Worm (Caenorhabditis elegans): ENCODE data around the gene F46B6.12.

DNA sequence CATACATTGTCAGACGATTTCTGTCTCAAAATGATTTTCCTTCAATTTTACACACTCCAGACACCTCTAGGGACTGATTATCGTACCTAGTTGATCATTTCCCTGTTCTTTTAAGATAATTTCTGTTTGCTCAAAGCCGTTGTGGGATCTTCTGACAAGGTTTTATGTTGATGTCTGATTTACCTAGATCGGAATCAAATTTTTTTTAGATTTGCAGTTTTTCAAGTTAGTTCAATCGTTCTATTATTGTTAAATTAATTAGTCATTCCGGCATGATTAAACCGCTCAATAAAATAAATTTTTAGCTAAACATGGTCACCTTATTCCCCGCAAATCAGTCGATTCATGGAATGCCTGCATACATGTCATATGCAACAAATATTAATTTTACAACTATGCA lies 37.9 kb upstream of the F46B6.12 start, which contains the start of gene sru-30:
- TF ChIP-seq lin-39 (tag; optimal IDR thresholded peaks at IDR 0.05), result no peak
- no peak for TF ChIP-seq ceh-28 (tag; optimal IDR thresholded peaks at IDR 0.05)
- no peak for TF ChIP-seq snpc-4 (tag; optimal IDR thresholded peaks at IDR 0.05)
- no peak for TF ChIP-seq elt-3 (tag; optimal IDR thresholded peaks at IDR 0.05)
- no peak for TF ChIP-seq mdl-1 (tag; optimal IDR thresholded peaks at IDR 0.05)
- TF ChIP-seq nhr-43 (tag; optimal IDR thresholded peaks at IDR 0.05; ENCODE audit: poor library complexity, severe bottlenecking), result no peak
- TF ChIP-seq jun-1 (tag; optimal IDR thresholded peaks at IDR 0.05), result no peak
- no peak for TF ChIP-seq nhr-12 (tag; optimal IDR thresholded peaks at IDR 0.05)
- no peak for TF ChIP-seq unc-62 (GFP tag; optimal IDR thresholded peaks at IDR 0.05)
- TF ChIP-seq egl-27 (tag; optimal IDR thresholded peaks at IDR 0.05), result no peak
- no peak for TF ChIP-seq nhr-25 (tag; optimal IDR thresholded peaks at IDR 0.05)
- TF ChIP-seq nhr-28 (tag; optimal IDR thresholded peaks at IDR 0.05), result no peak
- TF ChIP-seq aly-2 (tag; optimal IDR thresholded peaks at IDR 0.05), result no peak
- TF ChIP-seq ztf-4 (tag; optimal IDR thresholded peaks at IDR 0.05), result no peak

Data from whole organism, L3 larva.